Worm (Caenorhabditis elegans) whole organism, midembryonic: ENCODE results near the gene C03G6.17.

Experiments
- T22C8.4 ChIP-seq: fragments of 200-800 bp; sonication (Bioruptor generic); IDR thresholded peaks from 2 replicates; pipeline ENCODE4 v1.3.6; 2022; ENCODE audit warnings: missing genetic modification characterization, missing compliant biosample characterization
- cog-1 ChIP-seq: sonication (generic microtip); optimal IDR thresholded peaks from 2 replicates; lab custom pipeline; 2016; ENCODE audit warnings: missing genetic modification characterization, missing compliant biosample characterization
- flt-1 ChIP-seq: fragments of 200-800 bp; sonication (Bioruptor generic); IDR thresholded peaks from 2 replicates; pipeline ENCODE4 v1.3.6; 2022; ENCODE audit warnings: missing genetic modification characterization, missing compliant biosample characterization
- klf-2 ChIP-seq: fragments of 200-800 bp; sonication (Bioruptor generic); conservative IDR thresholded peaks from 2 replicates; pipeline ENCODE4 v1.3.6; 2022; ENCODE audit warnings: missing genetic modification reagents, missing genetic modification characterization, missing compliant biosample characterization
- med-1 ChIP-seq: sonication (generic microtip); optimal IDR thresholded peaks from 2 replicates; lab custom pipeline; 2017; ENCODE audit warnings: missing genetic modification characterization, mild to moderate bottlenecking, missing compliant biosample characterization, antibody characterized with exemption, missing genetic modification reagents; ENCODE audit not compliant: insufficient read depth
- ref-1 ChIP-seq: fragments of 200-800 bp; sonication (Bioruptor generic); conservative IDR thresholded peaks from 2 replicates; pipeline ENCODE4 v1.3.6; 2022; ENCODE audit warnings: missing genetic modification reagents, missing genetic modification characterization, missing compliant biosample characterization
- tab-1 ChIP-seq: fragments of 200-800 bp; sonication (Bioruptor generic); IDR thresholded peaks from 2 replicates; pipeline ENCODE4 v1.3.6; 2022; ENCODE audit warnings: missing genetic modification characterization, missing compliant biosample characterization
- ztf-23 ChIP-seq: fragments of 200-800 bp; sonication (Bioruptor generic); IDR thresholded peaks from 2 replicates; pipeline ENCODE4 v1.3.6; 2022; ENCODE audit warnings: missing genetic modification reagents, missing genetic modification characterization, missing compliant biosample characterization
- ztf-29 ChIP-seq: fragments of 200-800 bp; sonication (Bioruptor generic); IDR thresholded peaks from 2 replicates; pipeline ENCODE4 v1.3.6; 2022; ENCODE audit warnings: missing genetic modification reagents, missing genetic modification characterization, missing compliant biosample characterization

Gene C03G6.17

ce11 chrV:7414909-7415308, 34.0 kb upstream of the C03G6.17 start, which contains the start of gene F18E3.12:
F18E3.12 (plus strand) TSS chrV:7414985.
- TF ChIP-seq T22C8.4 (GFP tag; lab: Robert Waterston, UW): no peak
- no peak for TF ChIP-seq flt-1 (GFP tag; lab: Robert Waterston, UW)
- TF ChIP-seq ztf-29 (GFP tag; lab: Robert Waterston, UW): no peak
- TF ChIP-seq tab-1: no peak
- no peak for TF ChIP-seq cog-1
- no peak for TF ChIP-seq klf-2 (GFP tag; lab: Robert Waterston, UW)

ce11 chrV:7413107-7413774, 32.3 kb upstream of the C03G6.17 start, which contains the start of gene F18E3.11:
F18E3.11 (plus strand) TSS chrV:7413482.
- TF ChIP-seq cog-1 (no peak), T22C8.4 (GFP tag; lab: Robert Waterston, UW) (no peak), ztf-23 (GFP tag; lab: Robert Waterston, UW) (no peak), flt-1 (GFP tag; lab: Robert Waterston, UW) (no peak), klf-2 (GFP tag; lab: Robert Waterston, UW) (no peak), ref-1 (GFP tag; lab: Robert Waterston, UW) (no peak), med-1 (no peak), tab-1 (no peak), ztf-29 (GFP tag; lab: Robert Waterston, UW) (no peak)

ce11 chrV:7411695-7412094, 30.8 kb upstream of the C03G6.17 start, which contains the start of gene str-41:
str-41 (plus strand) TSS chrV:7411995.
- TF ChIP-seq ztf-29 (GFP tag; lab: Robert Waterston, UW) (no peak), cog-1 (no peak), ztf-23 (GFP tag; lab: Robert Waterston, UW) (no peak), flt-1 (GFP tag; lab: Robert Waterston, UW) (no peak), T22C8.4 (GFP tag; lab: Robert Waterston, UW) (no peak), tab-1 (no peak), med-1 (no peak), klf-2 (GFP tag; lab: Robert Waterston, UW) (no peak)

ce11 chrV:7409599-7409998, 28.7 kb upstream of the C03G6.17 start, which contains the start of gene R13D7.2:
R13D7.2 (plus strand) TSS chrV:7409899.
- TF ChIP-seq ztf-23 (GFP tag; lab: Robert Waterston, UW) (no peak), ztf-29 (GFP tag; lab: Robert Waterston, UW) (no peak), med-1 (no peak), tab-1 (no peak), flt-1 (GFP tag; lab: Robert Waterston, UW) (no peak), klf-2 (GFP tag; lab: Robert Waterston, UW) (no peak), T22C8.4 (GFP tag; lab: Robert Waterston, UW) (no peak), cog-1 (no peak)

- TF ChIP-seq ztf-23 (GFP tag; lab: Robert Waterston, UW): no peak
- TF ChIP-seq flt-1 (GFP tag; lab: Robert Waterston, UW): no peak
- no peak for TF ChIP-seq cog-1
- TF ChIP-seq ref-1 (GFP tag; lab: Robert Waterston, UW): no peak
- no peak for TF ChIP-seq T22C8.4 (GFP tag; lab: Robert Waterston, UW)
- no peak for TF ChIP-seq ztf-29 (GFP tag; lab: Robert Waterston, UW)
- TF ChIP-seq med-1: no peak
These were observed 27.6 kb upstream of the C03G6.17 start, which contains the start of gene srt-6 for ce11 chrV:7408520-7408919. srt-6 (minus strand) TSS chrV:7408814.

- TF ChIP-seq med-1 (no peak), klf-2 (GFP tag; lab: Robert Waterston, UW) (no peak), T22C8.4 (GFP tag; lab: Robert Waterston, UW) (no peak), flt-1 (GFP tag; lab: Robert Waterston, UW) (no peak), ztf-29 (GFP tag; lab: Robert Waterston, UW) (no peak), ref-1 (GFP tag; lab: Robert Waterston, UW) (no peak), tab-1 (no peak), cog-1 (no peak), ztf-23 (GFP tag; lab: Robert Waterston, UW) (no peak)
These were observed 22.6 kb upstream of the C03G6.17 start for ce11 chrV:7403501-7403900.

ce11 chrV:7402355-7402754, 21.4 kb upstream of the C03G6.17 start, which contains the start of gene srj-13:
srj-13 (plus strand) TSS chrV:7402655.
- TF ChIP-seq cog-1 (no peak), ref-1 (GFP tag; lab: Robert Waterston, UW) (no peak), tab-1 (no peak), ztf-23 (GFP tag; lab: Robert Waterston, UW) (no peak), flt-1 (GFP tag; lab: Robert Waterston, UW) (no peak), klf-2 (GFP tag; lab: Robert Waterston, UW) (no peak)

- TF ChIP-seq ztf-29 (GFP tag; lab: Robert Waterston, UW) (no peak), cog-1 (no peak), klf-2 (GFP tag; lab: Robert Waterston, UW) (no peak), flt-1 (GFP tag; lab: Robert Waterston, UW) (no peak), ref-1 (GFP tag; lab: Robert Waterston, UW) (no peak)
These were observed 19.7 kb upstream of the C03G6.17 start, which contains the start of gene srx-60 for ce11 chrV:7400588-7400987. srx-60 (plus strand) TSS chrV:7400888.

ce11 chrV:7400095-7400494, 19.2 kb upstream of the C03G6.17 start, which contains the start of gene cnc-9:
cnc-9 (minus strand) TSS chrV:7400195.
- TF ChIP-seq ztf-23 (GFP tag; lab: Robert Waterston, UW) (no peak), klf-2 (GFP tag; lab: Robert Waterston, UW) (no peak), med-1 (no peak), ztf-29 (GFP tag; lab: Robert Waterston, UW) (no peak), tab-1 (no peak), T22C8.4 (GFP tag; lab: Robert Waterston, UW) (no peak)

- TF ChIP-seq med-1: no peak
These were observed 18.3 kb upstream of the C03G6.17 start, which contains the start of gene gst-41 for ce11 chrV:7399202-7399601. gst-41 (minus strand) TSS chrV:7399302.
